Worm (Caenorhabditis elegans): ENCODE results near the gene Y69E1A.5.

Y69E1A.5 gene

ce11 chrIV:10971636-10972199 is 14.3 kb upstream of the Y69E1A.5 start (continued):
- TF ChIP-seq nhr-20 (tag; optimal IDR thresholded peaks at IDR 0.05) (peak; percentile 82), unc-86 (tag; optimal IDR thresholded peaks at IDR 0.05) (no peak), fos-1 (tag; optimal IDR thresholded peaks at IDR 0.05) (no peak), egl-27 (tag; optimal IDR thresholded peaks at IDR 0.05) (no peak), unc-30 (tag; optimal IDR thresholded peaks at IDR 0.05) (no peak), pax-3 (tag; optimal IDR thresholded peaks at IDR 0.05) (no peak), lin-15B (tag; optimal IDR thresholded peaks at IDR 0.05) (no peak), lin-35 (GFP tag; optimal IDR thresholded peaks at IDR 0.05) (peak; percentile 12 to 53), irx-1 (tag; optimal IDR thresholded peaks at IDR 0.05) (no peak), ceh-88 (GFP tag; IDR thresholded peaks at IDR 0.05) (no peak), ztf-11 (tag; optimal IDR thresholded peaks at IDR 0.05) (no peak), mep-1 (tag; optimal IDR thresholded peaks at IDR 0.05) (peak; percentile 2), nhr-71 (tag; optimal IDR thresholded peaks at IDR 0.05) (peak; percentile 64), lin-14 (GFP tag; optimal IDR thresholded peaks at IDR 0.05) (peak; percentile 90), aly-2 (tag; optimal IDR thresholded peaks at IDR 0.05) (no peak), lsy-2 (tag; optimal IDR thresholded peaks at IDR 0.05) (peak; percentile 27 to 36)

ce11 chrIV:10970767-10971166 is 13.3 kb upstream of the Y69E1A.5 start:
- TF ChIP-seq ceh-63 (GFP tag; optimal IDR thresholded peaks at IDR 0.05): no peak

ce11 chrIV:10970333-10970732 is 12.9 kb upstream of the Y69E1A.5 start:
- no peak for TF ChIP-seq lin-13 (GFP tag; optimal IDR thresholded peaks at IDR 0.05)
- TF ChIP-seq nhr-85 (tag): no peak
- TF ChIP-seq efl-1 (optimal IDR thresholded peaks at IDR 0.05): no peak
- TF ChIP-seq efl-1 (GFP tag; optimal IDR thresholded peaks at IDR 0.05 in 1 of 2): peak in 1 of 2 experiments; percentile 83
- TF ChIP-seq unc-30 (tag; optimal IDR thresholded peaks at IDR 0.05): no peak
- TF ChIP-seq dsc-1 (tag; optimal IDR thresholded peaks at IDR 0.05): no peak
- TF ChIP-seq nhr-28 (tag; optimal IDR thresholded peaks at IDR 0.05): no peak
- peak; percentile 0 for TF ChIP-seq nhr-71 (tag; optimal IDR thresholded peaks at IDR 0.05)
- peak; percentile 85 for TF ChIP-seq elt-2 (tag; optimal IDR thresholded peaks at IDR 0.05)
- TF ChIP-seq nhr-20 (tag; optimal IDR thresholded peaks at IDR 0.05): peak; percentile 5
- TF ChIP-seq blmp-1 (tag; optimal IDR thresholded peaks at IDR 0.05): peak; percentile 8
- peak in 1 of 2 experiments; percentile 45 for TF ChIP-seq lin-35 (GFP tag; optimal IDR thresholded peaks at IDR 0.05)

ce11 chrIV:10966359-10966758 is 8.9 kb upstream of the Y69E1A.5 start, which contains the start of the genes aqp-3 and Y69E1A.8:
TSS of gene aqp-3 (minus strand) at chrIV:10966459.
TSS of gene Y69E1A.8 (plus strand) at chrIV:10966604.
- no peak for TF ChIP-seq pqm-1 (tag; optimal IDR thresholded peaks at IDR 0.05)
- no peak for TF ChIP-seq nhr-11 (tag; optimal IDR thresholded peaks at IDR 0.05)
- no peak for TF ChIP-seq unc-30 (tag; optimal IDR thresholded peaks at IDR 0.05)
- TF ChIP-seq lir-3 (tag; optimal IDR thresholded peaks at IDR 0.05; ENCODE audit: poor library complexity): no peak
- TF ChIP-seq dsc-1 (tag; optimal IDR thresholded peaks at IDR 0.05): no peak
- no peak for TF ChIP-seq C34B4.2 (tag; optimal IDR thresholded peaks at IDR 0.05)
- no peak for TF ChIP-seq lin-35 (GFP tag; optimal IDR thresholded peaks at IDR 0.05)
- TF ChIP-seq nhr-71 (tag; optimal IDR thresholded peaks at IDR 0.05): no peak
- TF ChIP-seq Y116A8C.19 (tag; optimal IDR thresholded peaks at IDR 0.05; ENCODE audit: borderline replicate concordance): no peak
- TF ChIP-seq zip-4 (GFP tag; optimal IDR thresholded peaks at IDR 0.05): no peak
- no peak for TF ChIP-seq hlh-4 (tag; optimal IDR thresholded peaks at IDR 0.05)
- no peak for TF ChIP-seq ceh-90 (tag; optimal IDR thresholded peaks at IDR 0.05)
- no peak for TF ChIP-seq nhr-85 (tag)
- no peak for TF ChIP-seq unc-86 (tag; optimal IDR thresholded peaks at IDR 0.05)
- TF ChIP-seq ztf-4 (tag; optimal IDR thresholded peaks at IDR 0.05): no peak
- no peak for TF ChIP-seq elt-2 (tag; optimal IDR thresholded peaks at IDR 0.05)

- TF ChIP-seq dsc-1 (tag; optimal IDR thresholded peaks at IDR 0.05) (no peak), zip-4 (GFP tag; optimal IDR thresholded peaks at IDR 0.05) (no peak), nhr-20 (tag; optimal IDR thresholded peaks at IDR 0.05) (peak; percentile 2), lin-35 (GFP tag; optimal IDR thresholded peaks at IDR 0.05) (peak in 1 of 2 experiments; percentile 39), mdl-1 (tag; optimal IDR thresholded peaks at IDR 0.05) (peak in 1 of 2 experiments; percentile 9), elt-2 (tag; optimal IDR thresholded peaks at IDR 0.05) (peak; percentile 86), aly-2 (tag; optimal IDR thresholded peaks at IDR 0.05) (no peak), isw-1 (GFP tag; IDR thresholded peaks at IDR 0.05) (no peak), mep-1 (tag; optimal IDR thresholded peaks at IDR 0.05) (no peak), efl-1 (optimal IDR thresholded peaks at IDR 0.05) (no peak), efl-1 (GFP tag; optimal IDR thresholded peaks at IDR 0.05 in 1 of 2) (peak in 1 of 2 experiments; percentile 16), fkh-4 (tag; optimal IDR thresholded peaks at IDR 0.05; ENCODE audit: borderline replicate concordance) (no peak)
Observed at ce11 chrIV:10964688-10965087, 7.2 kb upstream of the Y69E1A.5 start.
